Worm (Caenorhabditis elegans): ENCODE data around the gene Y55D9A.2.

Y55D9A.2 gene

DNA sequence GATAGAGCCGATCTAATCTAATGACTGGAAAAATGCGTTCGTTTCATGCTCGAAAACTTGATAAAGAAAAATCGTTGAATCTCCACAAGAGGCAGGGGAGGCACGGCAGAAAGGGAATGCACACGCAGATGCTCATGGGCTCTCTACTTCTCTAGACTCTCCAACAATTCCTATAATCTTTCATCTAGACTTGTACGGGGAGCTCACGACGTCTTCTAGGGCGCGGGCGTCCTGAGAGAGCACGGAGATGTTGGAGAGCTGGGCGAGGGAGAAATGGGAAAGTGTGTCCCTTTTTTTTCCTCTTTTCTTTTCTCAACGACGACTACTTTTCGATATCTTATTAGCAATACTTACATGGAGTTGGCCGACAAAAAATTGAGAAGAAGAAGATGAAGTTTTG, 22.1 kb downstream of the Y55D9A.2 start:
- TF ChIP-seq tbx-37 (GFP tag; conservative IDR thresholded peaks at IDR 0.05) (no peak), hmg-4 (GFP tag; optimal IDR thresholded peaks at IDR 0.05) (no peak), ama-1 (optimal IDR thresholded peaks at IDR 0.05) (no peak), pes-1 (GFP tag; IDR thresholded peaks at IDR 0.05) (no peak), ets-7 (tag; optimal IDR thresholded peaks at IDR 0.05) (no peak), aly-1 (tag; optimal IDR thresholded peaks at IDR 0.05) (no peak)

DNA sequence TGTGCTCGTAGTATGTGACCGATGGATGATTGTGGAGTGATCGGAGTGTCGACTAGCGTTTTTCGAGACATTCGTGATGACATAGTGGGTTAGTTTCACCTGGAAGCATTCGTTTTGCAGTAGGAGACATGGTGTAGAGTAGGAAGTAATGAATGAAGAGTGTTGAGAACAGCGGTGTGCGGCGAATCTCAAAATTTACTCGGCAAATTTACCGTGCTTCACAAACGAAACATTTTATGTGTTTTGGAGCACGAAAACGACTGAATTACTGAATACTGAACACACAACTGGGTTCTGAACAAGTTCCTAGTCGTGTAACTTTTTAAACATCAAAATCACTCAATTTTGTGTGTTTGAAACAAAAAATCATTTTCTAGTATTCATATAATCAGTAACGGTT, 24.2 kb downstream of the Y55D9A.2 start, which contains the start of gene K08E7.6:
Gene K08E7.6 (minus strand): TSS at position 101 of the 400 bp plus-strand sequence.
- TF ChIP-seq hmg-4 (GFP tag; optimal IDR thresholded peaks at IDR 0.05) (no peak), aly-1 (tag; optimal IDR thresholded peaks at IDR 0.05) (no peak), F13C5.2 (tag; optimal IDR thresholded peaks at IDR 0.05) (no peak), ets-7 (tag; optimal IDR thresholded peaks at IDR 0.05) (no peak), flt-1 (GFP tag; IDR thresholded peaks at IDR 0.05) (no peak), scrt-1 (GFP tag; IDR thresholded peaks at IDR 0.05) (no peak), tbx-37 (GFP tag; conservative IDR thresholded peaks at IDR 0.05) (no peak), B0310.2 (tag; optimal IDR thresholded peaks at IDR 0.05) (no peak), ceh-36 (tag; optimal IDR thresholded peaks at IDR 0.05) (no peak), hmbx-1 (tag; optimal IDR thresholded peaks at IDR 0.05) (no peak), ama-1 (optimal IDR thresholded peaks at IDR 0.05) (no peak), tbx-11 (GFP tag; IDR thresholded peaks at IDR 0.05) (no peak), sea-1 (GFP tag; conservative IDR thresholded peaks at IDR 0.05) (no peak)

DNA sequence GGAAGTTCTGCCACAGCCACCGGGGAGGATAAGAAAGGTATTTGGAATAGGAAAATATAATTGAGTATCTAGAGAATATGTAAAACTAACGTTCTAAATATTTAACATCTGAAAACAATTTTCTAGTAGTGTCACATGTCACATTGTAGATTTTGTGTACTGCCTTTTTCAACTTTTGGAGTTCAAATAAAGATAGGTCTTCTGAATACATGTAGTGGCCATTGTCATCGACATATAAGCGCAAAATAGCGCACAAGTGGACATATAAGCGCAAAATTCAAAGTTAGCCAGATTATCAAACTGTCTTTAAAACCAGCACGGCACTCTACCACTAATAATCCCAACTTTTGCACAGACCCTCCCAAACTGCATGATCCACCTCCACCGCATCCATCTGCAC, 31.0 kb downstream of the Y55D9A.2 start:
- TF ChIP-seq tbx-11 (GFP tag; IDR thresholded peaks at IDR 0.05) (no peak), pes-1 (GFP tag; IDR thresholded peaks at IDR 0.05) (no peak), sea-1 (GFP tag; conservative IDR thresholded peaks at IDR 0.05) (no peak), scrt-1 (GFP tag; IDR thresholded peaks at IDR 0.05) (no peak), B0310.2 (tag; optimal IDR thresholded peaks at IDR 0.05) (no peak), hnd-1 (tag; optimal IDR thresholded peaks at IDR 0.05) (no peak), aly-1 (tag; optimal IDR thresholded peaks at IDR 0.05) (no peak), flt-1 (GFP tag; IDR thresholded peaks at IDR 0.05) (no peak), F13C5.2 (tag; optimal IDR thresholded peaks at IDR 0.05) (no peak), hmg-4 (GFP tag; optimal IDR thresholded peaks at IDR 0.05) (no peak), ceh-36 (tag; optimal IDR thresholded peaks at IDR 0.05) (no peak), hmbx-1 (tag; optimal IDR thresholded peaks at IDR 0.05) (no peak)

- TF ChIP-seq tbx-11 (GFP tag; IDR thresholded peaks at IDR 0.05) (no peak), pes-1 (GFP tag; IDR thresholded peaks at IDR 0.05) (no peak), F13C5.2 (tag; optimal IDR thresholded peaks at IDR 0.05) (no peak), B0310.2 (tag; optimal IDR thresholded peaks at IDR 0.05) (no peak), ets-7 (tag; optimal IDR thresholded peaks at IDR 0.05) (no peak), hmbx-1 (tag; optimal IDR thresholded peaks at IDR 0.05) (no peak), tbx-37 (GFP tag; conservative IDR thresholded peaks at IDR 0.05) (no peak), ama-1 (optimal IDR thresholded peaks at IDR 0.05) (no peak), scrt-1 (GFP tag; IDR thresholded peaks at IDR 0.05) (no peak)
Observed at ce11 chrIV:12573068-12573467, 32.2 kb downstream of the Y55D9A.2 start, which contains the start of gene K08E7.5. TSS of gene K08E7.5 (plus strand) at chrIV:12573368.

- TF ChIP-seq aly-1 (tag; optimal IDR thresholded peaks at IDR 0.05) (no peak), B0310.2 (tag; optimal IDR thresholded peaks at IDR 0.05) (no peak), ceh-36 (tag; optimal IDR thresholded peaks at IDR 0.05) (no peak), ama-1 (optimal IDR thresholded peaks at IDR 0.05) (no peak), hnd-1 (tag; optimal IDR thresholded peaks at IDR 0.05) (no peak), scrt-1 (GFP tag; IDR thresholded peaks at IDR 0.05) (no peak), hmg-4 (GFP tag; optimal IDR thresholded peaks at IDR 0.05) (no peak), tra-4 (tag; optimal IDR thresholded peaks at IDR 0.05) (no peak), hmbx-1 (tag; optimal IDR thresholded peaks at IDR 0.05) (no peak)
Observed at ce11 chrIV:12571047-12571446, 34.2 kb downstream of the Y55D9A.2 start, which contains the start of gene K08E7.4. TSS of gene K08E7.4 (minus strand) at chrIV:12571147.

DNA sequence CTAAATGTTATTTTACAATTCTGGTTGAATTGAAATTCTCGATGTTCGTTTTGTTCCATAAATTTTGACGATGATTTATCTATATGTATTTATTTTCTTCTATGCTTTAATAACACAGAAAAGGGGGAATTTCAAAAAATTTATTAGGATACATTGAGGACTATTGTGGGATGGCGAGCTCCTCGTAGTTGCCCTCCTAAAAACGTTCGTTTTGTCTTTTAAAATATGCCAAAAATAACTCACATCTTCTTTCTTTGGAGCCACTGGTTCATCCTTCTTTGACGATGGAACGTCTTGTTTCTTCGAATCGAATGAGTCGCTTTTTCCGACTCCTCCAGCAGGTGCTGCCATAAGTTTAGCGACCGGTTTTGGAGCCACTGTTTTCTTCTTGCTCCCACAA, 34.7 kb downstream of the Y55D9A.2 start:
- no peak for TF ChIP-seq hmbx-1 (tag; optimal IDR thresholded peaks at IDR 0.05)
- TF ChIP-seq ceh-36 (tag; optimal IDR thresholded peaks at IDR 0.05): no peak
- no peak for TF ChIP-seq ceh-13 (GFP tag; optimal IDR thresholded peaks at IDR 0.05)
- TF ChIP-seq tbx-37 (GFP tag; conservative IDR thresholded peaks at IDR 0.05): no peak
- no peak for TF ChIP-seq F13C5.2 (tag; optimal IDR thresholded peaks at IDR 0.05)
- no peak for TF ChIP-seq tbx-11 (GFP tag; IDR thresholded peaks at IDR 0.05)
- no peak for TF ChIP-seq hmg-4 (GFP tag; optimal IDR thresholded peaks at IDR 0.05)
- TF ChIP-seq B0310.2 (tag; optimal IDR thresholded peaks at IDR 0.05): no peak
- no peak for TF ChIP-seq aly-1 (tag; optimal IDR thresholded peaks at IDR 0.05)

- TF ChIP-seq ets-7 (tag; optimal IDR thresholded peaks at IDR 0.05): no peak
- no peak for TF ChIP-seq tbx-11 (GFP tag; IDR thresholded peaks at IDR 0.05)
- no peak for TF ChIP-seq scrt-1 (GFP tag; IDR thresholded peaks at IDR 0.05)
- no peak for TF ChIP-seq aly-1 (tag; optimal IDR thresholded peaks at IDR 0.05)
- TF ChIP-seq tbx-37 (GFP tag; conservative IDR thresholded peaks at IDR 0.05): no peak
- TF ChIP-seq pes-1 (GFP tag; IDR thresholded peaks at IDR 0.05): no peak
- TF ChIP-seq hmbx-1 (tag; optimal IDR thresholded peaks at IDR 0.05): no peak
- TF ChIP-seq hnd-1 (tag; optimal IDR thresholded peaks at IDR 0.05): no peak
- no peak for TF ChIP-seq sea-1 (GFP tag; conservative IDR thresholded peaks at IDR 0.05)
- TF ChIP-seq tra-4 (tag; optimal IDR thresholded peaks at IDR 0.05): no peak
- no peak for TF ChIP-seq B0310.2 (tag; optimal IDR thresholded peaks at IDR 0.05)
- TF ChIP-seq hmg-4 (GFP tag; optimal IDR thresholded peaks at IDR 0.05): no peak
- no peak for TF ChIP-seq F13C5.2 (tag; optimal IDR thresholded peaks at IDR 0.05)
Observed at ce11 chrIV:12567176-12567892, 37.9 kb downstream of the Y55D9A.2 start, which contains the start of the genes hsb-1 and let-99. TSS of gene hsb-1 (minus strand) at chrIV:12567226. TSS of gene let-99 (plus strand) at chrIV:12567842.

Measured in whole organism, early embryonic.